Fruit fly (Drosophila melanogaster) whole organism: ENCODE data around the gene LanB2.

Experiments
- Dll ChIP-seq: fragments of >200 bp; optimal IDR thresholded peaks from 2 replicates; lab custom pipeline; 2017
- EcR ChIP-seq, 2 experiments: fragments of >200 bp; optimal IDR thresholded peaks; 2 replicates each; lab custom pipeline; 2017; ENCODE audit warnings: missing biosample characterization in 2 of 2, missing genetic modification characterization in 2 of 2, missing genetic modification reagents in 2 of 2
- pan ChIP-seq: fragments of >200 bp; optimal IDR thresholded peaks from 2 replicates; lab custom pipeline; 2017
- psq ChIP-seq: fragments of >200 bp; optimal IDR thresholded peaks from 2 replicates; lab custom pipeline; 2017

DNA sequence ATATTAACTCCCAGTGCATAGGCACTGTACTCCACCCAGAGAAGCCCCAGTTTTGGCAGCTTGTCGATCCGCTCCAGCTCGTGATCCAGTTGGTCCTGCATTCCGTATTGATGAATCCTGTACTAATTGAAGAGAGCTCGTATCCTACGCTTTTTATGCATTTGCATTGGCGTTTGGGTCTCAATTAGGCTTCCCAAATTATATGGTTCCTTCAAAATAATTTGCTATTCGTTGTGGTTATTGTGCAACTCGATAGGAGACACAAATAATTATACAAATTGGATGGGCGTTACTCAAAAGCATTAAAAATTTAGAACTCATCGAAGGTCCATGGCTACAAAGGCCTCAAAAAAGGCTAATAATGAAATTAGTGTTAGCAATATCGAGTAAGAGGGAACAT is 14.4 kb downstream of the LanB2 start, which contains the start of gene Or67b:
- TF ChIP-seq psq (lab: Kevin White, UChicago) (no peak), pan (lab: Kevin White, UChicago) (no peak), EcR (GFP tag; optimal IDR thresholded peaks at IDR 0.05; lab: Kevin White, UChicago) (no peak), Dll (lab: Kevin White, UChicago) (no peak)
